Fruit fly (Drosophila melanogaster) whole organism, embryonic: ENCODE data around the gene CG8952.

Source experiments
- Atf6 ChIP-seq: fragments of 200-800 bp; sonication (Bioruptor generic); IDR thresholded peaks from 2 replicates; pipeline ENCODE4 v1.3.6; 2022; ENCODE audit warnings: missing biosample characterization, missing genetic modification characterization
- Bgb ChIP-seq: fragments of 200-800 bp; sonication (Bioruptor generic); IDR thresholded peaks from 2 replicates; pipeline ENCODE4 v1.3.6; 2022; ENCODE audit warnings: missing biosample characterization, missing genetic modification characterization; ENCODE audit not compliant: partially characterized antibody
- CG10321 ChIP-seq: fragments of 200-800 bp; sonication (Bioruptor generic); IDR thresholded peaks from 2 replicates; pipeline ENCODE4 v1.3.6; 2022; ENCODE audit warnings: missing biosample characterization, missing genetic modification characterization
- CG12744 ChIP-seq: fragments of 200-800 bp; sonication (Bioruptor generic); optimal IDR thresholded peaks from 2 replicates; lab custom pipeline; 2016; ENCODE audit warnings: missing biosample characterization, missing genetic modification characterization
- CG13775 ChIP-seq: fragments of 200-800 bp; sonication (Bioruptor generic); optimal IDR thresholded peaks from 3 replicates; lab custom pipeline; 2017; ENCODE audit warnings: missing biosample characterization, mild to moderate bottlenecking, missing genetic modification characterization
- CG14050 ChIP-seq: fragments of 200-800 bp; sonication (Bioruptor generic); IDR thresholded peaks from 3 replicates; pipeline ENCODE4 v1.3.6; 2022; ENCODE audit warnings: missing biosample characterization, missing genetic modification characterization
- CG14667 ChIP-seq: fragments of 200-800 bp; sonication (Bioruptor generic); IDR thresholded peaks from 2 replicates; pipeline ENCODE4 v1.3.6; 2022; ENCODE audit warnings: missing biosample characterization, missing genetic modification characterization
- CG15269 ChIP-seq: fragments of 200-800 bp; sonication (Bioruptor generic); optimal IDR thresholded peaks from 2 replicates; lab custom pipeline; 2018; ENCODE audit warnings: missing biosample characterization, mild to moderate bottlenecking, missing genetic modification characterization, moderate library complexity
- CG1602 ChIP-seq: fragments of 200-800 bp; sonication (Bioruptor generic); optimal IDR thresholded peaks from 3 replicates; lab custom pipeline; 2016; ENCODE audit warnings: missing biosample characterization, missing genetic modification characterization
- CG17829 ChIP-seq: fragments of 200-800 bp; optimal IDR thresholded peaks from 2 replicates; lab custom pipeline; 2019; ENCODE audit warnings: missing biosample characterization, mild to moderate bottlenecking, missing genetic modification characterization, moderate library complexity
- CG18476 ChIP-seq: fragments of 200-800 bp; sonication (Bioruptor generic); optimal IDR thresholded peaks from 2 replicates; lab custom pipeline; 2016; ENCODE audit warnings: missing biosample characterization, mild to moderate bottlenecking, missing genetic modification characterization
- CG2202 ChIP-seq: fragments of 200-800 bp; sonication (Bioruptor generic); optimal IDR thresholded peaks from 2 replicates; lab custom pipeline; 2018; ENCODE audit warnings: missing biosample characterization, mild to moderate bottlenecking, missing genetic modification characterization
- CG2889 ChIP-seq: fragments of 200-800 bp; sonication (Bioruptor generic); IDR thresholded peaks from 3 replicates; pipeline ENCODE4 v1.3.6; 2022; ENCODE audit warnings: missing biosample characterization, missing genetic modification characterization
- CG30020 ChIP-seq: fragments of 200-800 bp; optimal IDR thresholded peaks from 2 replicates; lab custom pipeline; 2019; ENCODE audit warnings: missing biosample characterization, mild to moderate bottlenecking, missing genetic modification characterization, moderate library complexity
- CG33557 ChIP-seq: fragments of 200-800 bp; sonication (Bioruptor generic); optimal IDR thresholded peaks from 2 replicates; lab custom pipeline; 2019; ENCODE audit warnings: missing biosample characterization, mild to moderate bottlenecking, missing genetic modification characterization, moderate library complexity
- CG4617 ChIP-seq: fragments of 200-800 bp; sonication (Bioruptor generic); optimal IDR thresholded peaks from 3 replicates; lab custom pipeline; 2016; ENCODE audit warnings: missing biosample characterization, missing genetic modification characterization, borderline replicate concordance
- CG4854 ChIP-seq: fragments of 200-800 bp; sonication (Bioruptor generic); optimal IDR thresholded peaks from 2 replicates; lab custom pipeline; 2016; ENCODE audit warnings: missing biosample characterization, missing genetic modification characterization, inconsistent platforms
- CG7372 ChIP-seq: fragments of 200-800 bp; sonication (Bioruptor generic); IDR thresholded peaks from 2 replicates; pipeline ENCODE4 v1.3.6; 2022; ENCODE audit warnings: missing biosample characterization, missing genetic modification characterization
- CG8765 ChIP-seq: fragments of 200-800 bp; sonication (Bioruptor generic); IDR thresholded peaks from 2 replicates; pipeline ENCODE4 v1.3.6; 2022; ENCODE audit warnings: missing biosample characterization, missing genetic modification characterization
- CG9215 ChIP-seq: fragments of 200-800 bp; sonication (Bioruptor generic); IDR thresholded peaks from 2 replicates; pipeline ENCODE4 v1.3.6; 2022; ENCODE audit warnings: missing biosample characterization, missing genetic modification characterization
- Drgx ChIP-seq: fragments of 200-800 bp; sonication (Bioruptor generic); IDR thresholded peaks from 2 replicates; pipeline ENCODE4 v1.3.6; 2022; ENCODE audit warnings: missing biosample characterization, missing genetic modification characterization
- GATAe ChIP-seq: fragments of 200-800 bp; sonication (Bioruptor generic); conservative IDR thresholded peaks from 2 replicates; pipeline ENCODE4 v1.3.6; 2022; ENCODE audit warnings: missing biosample characterization, missing genetic modification characterization
- H2.0 ChIP-seq: fragments of 200-800 bp; sonication (Bioruptor generic); IDR thresholded peaks from 2 replicates; pipeline ENCODE4 v1.3.6; 2022; ENCODE audit warnings: missing biosample characterization, missing genetic modification characterization
- Hmx ChIP-seq: fragments of 200-800 bp; sonication (Bioruptor generic); optimal IDR thresholded peaks from 2 replicates; lab custom pipeline; 2016; ENCODE audit warnings: missing biosample characterization, missing genetic modification characterization
- Hr51 ChIP-seq, 2 experiments: fragments of 200-800 bp; sonication (Bioruptor generic); optimal IDR thresholded peaks; 2 replicates in 1 of 2; 3 replicates in 1 of 2; lab custom pipeline; 2016 to 2018; ENCODE audit warnings: missing biosample characterization in 2 of 2, missing genetic modification characterization in 2 of 2, mild to moderate bottlenecking in 1 of 2, moderate library complexity in 1 of 2
- Jarid2 ChIP-seq: fragments of 200-800 bp; sonication (Bioruptor generic); optimal IDR thresholded peaks from 3 replicates; lab custom pipeline; 2017; ENCODE audit warnings: mild to moderate bottlenecking, missing biosample characterization, missing genetic modification reagents, missing genetic modification characterization
- Myb ChIP-seq: fragments of 200-800 bp; sonication (Bioruptor generic); optimal IDR thresholded peaks from 2 replicates; lab custom pipeline; 2016; ENCODE audit warnings: missing biosample characterization, missing genetic modification characterization
- Nf-YC ChIP-seq: fragments of 200-800 bp; optimal IDR thresholded peaks from 3 replicates; lab custom pipeline; 2019; ENCODE audit warnings: missing biosample characterization, mild to moderate bottlenecking, missing genetic modification characterization, moderate library complexity
- NfI ChIP-seq: fragments of 200-800 bp; sonication (Bioruptor generic); optimal IDR thresholded peaks from 3 replicates; lab custom pipeline; 2018; ENCODE audit warnings: missing biosample characterization, mild to moderate bottlenecking, missing genetic modification characterization, moderate library complexity
- Ravus ChIP-seq: fragments of 200-800 bp; sonication (Bioruptor generic); IDR thresholded peaks from 2 replicates; pipeline ENCODE4 v1.3.6; 2022; ENCODE audit warnings: missing biosample characterization, missing genetic modification characterization
- Rx ChIP-seq: fragments of 200-800 bp; sonication (Bioruptor generic); IDR thresholded peaks from 2 replicates; pipeline ENCODE4 v1.3.6; 2022; ENCODE audit warnings: missing biosample characterization, missing genetic modification characterization
- Sry-β ChIP-seq: fragments of 200-800 bp; sonication (Bioruptor generic); optimal IDR thresholded peaks from 2 replicates; lab custom pipeline; 2018; ENCODE audit warnings: missing biosample characterization, mild to moderate bottlenecking, missing genetic modification characterization, moderate library complexity
- Taf1 ChIP-seq: fragments of 200-800 bp; sonication (Bioruptor generic); IDR thresholded peaks from 2 replicates; pipeline ENCODE4 v1.3.6; 2022; ENCODE audit warnings: missing biosample characterization, missing genetic modification characterization
- Xrp1 ChIP-seq: fragments of 200-800 bp; sonication (Bioruptor generic); IDR thresholded peaks from 2 replicates; pipeline ENCODE4 v1.3.6; 2022; ENCODE audit warnings: missing biosample characterization, missing genetic modification characterization
- crol ChIP-seq: fragments of 200-800 bp; sonication (Bioruptor generic); IDR thresholded peaks from 2 replicates; pipeline ENCODE4 v1.3.6; 2022; ENCODE audit warnings: missing biosample characterization, missing genetic modification characterization
- da ChIP-seq: fragments of 200-800 bp; sonication (Bioruptor generic); optimal IDR thresholded peaks from 2 replicates; lab custom pipeline; 2016; ENCODE audit warnings: missing biosample characterization, missing genetic modification characterization
- dati ChIP-seq: fragments of 200-800 bp; sonication (Bioruptor generic); IDR thresholded peaks from 2 replicates; pipeline ENCODE4 v1.3.6; 2022; ENCODE audit warnings: missing biosample characterization, missing genetic modification characterization
- grn ChIP-seq: fragments of 200-800 bp; sonication (Bioruptor generic); optimal IDR thresholded peaks from 3 replicates; lab custom pipeline; 2017; ENCODE audit warnings: missing biosample characterization, missing genetic modification characterization
- gt ChIP-seq: fragments of 200-800 bp; sonication (Bioruptor generic); IDR thresholded peaks from 2 replicates; pipeline ENCODE4 v1.3.6; 2022; ENCODE audit warnings: missing biosample characterization, missing genetic modification characterization
- hkb ChIP-seq, 2 experiments: fragments of 200-800 bp in 1 of 2; fragments of >200 bp in 1 of 2; sonication (Bioruptor generic) in 1 of 2; IDR thresholded peaks in 1 of 2; optimal IDR thresholded peaks in 1 of 2; 2 replicates each; pipeline versions ENCODE4 v1.3.6 to Lab custom; 2017 to 2022; ENCODE audit warnings: missing biosample characterization in 1 of 2, missing genetic modification characterization in 1 of 2
- kni ChIP-seq: fragments of 200-800 bp; sonication (Bioruptor generic); optimal IDR thresholded peaks from 3 replicates; lab custom pipeline; 2017; ENCODE audit warnings: mild to moderate bottlenecking, missing biosample characterization, missing genetic modification reagents, missing genetic modification characterization
- nau ChIP-seq: fragments of 200-800 bp; sonication (Bioruptor generic); optimal IDR thresholded peaks from 3 replicates; lab custom pipeline; 2017; ENCODE audit warnings: missing biosample characterization, mild to moderate bottlenecking, missing genetic modification characterization, missing genetic modification reagents
- otp ChIP-seq: fragments of 200-800 bp; sonication (Bioruptor generic); IDR thresholded peaks from 3 replicates; pipeline ENCODE4, ENCODE4 v1.3.6; 2022; ENCODE audit warnings: missing biosample characterization, missing genetic modification characterization
- pnt ChIP-seq: fragments of 200-800 bp; sonication (Bioruptor generic); optimal IDR thresholded peaks from 3 replicates; lab custom pipeline; 2016; ENCODE audit warnings: missing biosample characterization, missing genetic modification characterization
- prd ChIP-seq, 3 experiments: fragments of >200 bp in 2 of 3; fragments of 200-800 bp in 1 of 3; sonication (Bioruptor generic) in 1 of 3; optimal IDR thresholded peaks in 2 of 3; IDR thresholded peaks in 1 of 3; 2 replicates in 2 of 3; 3 replicates in 1 of 3; pipeline versions ENCODE4 v1.3.6 to Lab custom; 2017 to 2022; ENCODE audit warnings: missing biosample characterization in 1 of 3, missing genetic modification characterization in 1 of 3
- ranshi ChIP-seq: fragments of 200-800 bp; sonication (Bioruptor generic); IDR thresholded peaks from 2 replicates; pipeline ENCODE4 v1.3.6; 2022; ENCODE audit warnings: missing biosample characterization, missing genetic modification characterization
- seq ChIP-seq: fragments of 200-800 bp; sonication (Bioruptor generic); IDR thresholded peaks from 2 replicates; pipeline ENCODE4 v1.3.6; 2022; ENCODE audit warnings: missing biosample characterization, missing genetic modification characterization
- sima ChIP-seq: fragments of 200-800 bp; sonication (Bioruptor generic); optimal IDR thresholded peaks from 2 replicates; lab custom pipeline; 2016; ENCODE audit warnings: missing biosample characterization, missing genetic modification characterization
- ssp ChIP-seq: fragments of 200-800 bp; sonication (Bioruptor generic); IDR thresholded peaks from 2 replicates; pipeline ENCODE4 v1.3.6; 2022; ENCODE audit warnings: missing biosample characterization, missing genetic modification characterization
- unpg ChIP-seq: fragments of 200-800 bp; sonication (Bioruptor generic); optimal IDR thresholded peaks from 3 replicates; lab custom pipeline; 2018; ENCODE audit warnings: missing biosample characterization, mild to moderate bottlenecking, missing genetic modification characterization, moderate library complexity

The CG8952 gene

dm6 chrX:15738890-15739550 lies 27.2 kb downstream of the CG8952 start, which contains the start of the genes CG11679 and CG8206:
Gene CG11679, minus strand, starts transcription at chrX:15738954.
Gene CG8206, plus strand, starts transcription at chrX:15739230.
- no peak for TF ChIP-seq da (GFP tag; lab: Kevin White, UChicago)
- TF ChIP-seq CG13775 (GFP tag; lab: Kevin White, UChicago), result peak; percentile 37
- TF ChIP-seq sima (GFP tag; lab: Kevin White, UChicago), result no peak
- TF ChIP-seq CG7372, result no peak
- TF ChIP-seq Bgb (GFP tag; lab: Robert Waterston, UW), result peak; percentile 34; the same call in 1 of the 2 replicates
- TF ChIP-seq seq (GFP tag; lab: Robert Waterston, UW), result no peak
- TF ChIP-seq Sry-β, result peak; percentile 96
- TF ChIP-seq CG10321 (GFP tag; lab: Robert Waterston, UW), result no peak
- TF ChIP-seq CG33557 (GFP tag; lab: Kevin White, UChicago), result no peak
- TF ChIP-seq Jarid2 (GFP tag; lab: Kevin White, UChicago), result no peak
- TF ChIP-seq unpg (GFP tag; lab: Kevin White, UChicago), result peak; percentile 15
- TF ChIP-seq CG8765 (GFP tag; lab: Robert Waterston, UW), result no peak
- TF ChIP-seq ssp (GFP tag; lab: Robert Waterston, UW), result peak; percentile 30; the same call in 1 of the 2 replicates
- peak; percentile 31 for TF ChIP-seq CG30020 (tag; lab: Kevin White, UChicago)
- peak; percentile 87 for TF ChIP-seq kni (GFP tag; lab: Kevin White, UChicago)
- no peak for TF ChIP-seq CG1602
- TF ChIP-seq NfI (GFP tag; lab: Kevin White, UChicago), result peak; percentile 39
- TF ChIP-seq CG17829 (tag; lab: Kevin White, UChicago), result peak; percentile 23
- TF ChIP-seq CG2889 (GFP tag; lab: Robert Waterston, UW), result no peak
- peak; percentile 5 for TF ChIP-seq CG4617 (GFP tag; lab: Kevin White, UChicago)
- TF ChIP-seq CG4854, result no peak
- TF ChIP-seq Hmx (GFP tag; lab: Kevin White, UChicago), result no peak
- no peak for TF ChIP-seq Rx (GFP tag; lab: Robert Waterston, UW)
- TF ChIP-seq ranshi (GFP tag; lab: Robert Waterston, UW), result peak; percentile 39; the same call in 1 of the 2 replicates
- TF ChIP-seq grn (GFP tag; lab: Kevin White, UChicago), result no peak
- TF ChIP-seq Hr51 (GFP tag; optimal IDR thresholded peaks at IDR 0.05; lab: Kevin White, UChicago), result no peak
- peak; percentile 56 for TF ChIP-seq CG9215 (GFP tag; lab: Robert Waterston, UW)
- no peak for TF ChIP-seq dati (GFP tag; lab: Robert Waterston, UW)
- peak; percentile 44 for TF ChIP-seq pnt (GFP tag; lab: Kevin White, UChicago)
- TF ChIP-seq Ravus (GFP tag; lab: Robert Waterston, UW), result no peak
- no peak for TF ChIP-seq prd (optimal IDR thresholded peaks at IDR 0.05; lab: Kevin White, UChicago)
- TF ChIP-seq prd (GFP tag; IDR thresholded peaks at IDR 0.05; lab: Robert Waterston, UW), result peak; percentile 47; the same call in 1 of the 3 replicates
- TF ChIP-seq CG18476, result no peak
- TF ChIP-seq Atf6 (GFP tag; lab: Robert Waterston, UW), result no peak
- no peak for TF ChIP-seq CG14050 (GFP tag; lab: Robert Waterston, UW)
- TF ChIP-seq CG12744 (GFP tag; lab: Kevin White, UChicago), result no peak
- TF ChIP-seq nau (GFP tag; lab: Kevin White, UChicago), result no peak
- no peak for TF ChIP-seq otp
- TF ChIP-seq CG15269 (tag; lab: Kevin White, UChicago), result peak; percentile 32
- TF ChIP-seq Drgx (GFP tag; lab: Robert Waterston, UW), result no peak
- peak; percentile 83 for TF ChIP-seq Myb (GFP tag; lab: Kevin White, UChicago)
- TF ChIP-seq H2.0 (GFP tag; lab: Robert Waterston, UW), result no peak
- TF ChIP-seq GATAe (GFP tag; lab: Robert Waterston, UW), result no peak
- TF ChIP-seq crol (GFP tag; lab: Robert Waterston, UW), result no peak
- no peak for TF ChIP-seq Taf1 (GFP tag; lab: Robert Waterston, UW)
- TF ChIP-seq Xrp1, result peak; percentile 41; the same call in 1 of the 2 replicates
- TF ChIP-seq CG14667 (GFP tag; lab: Robert Waterston, UW), result no peak
- no peak for TF ChIP-seq CG2202 (tag; lab: Kevin White, UChicago)
- no peak for TF ChIP-seq hkb (optimal IDR thresholded peaks at IDR 0.05; lab: Kevin White, UChicago)
- TF ChIP-seq hkb (GFP tag; IDR thresholded peaks at IDR 0.05; lab: Robert Waterston, UW), result no peak
- no peak for TF ChIP-seq gt (GFP tag; lab: Robert Waterston, UW)
- TF ChIP-seq Nf-YC (tag; lab: Kevin White, UChicago), result peak; percentile 42
